Worm (Caenorhabditis elegans) whole organism, L2 larva: ENCODE data around the gene cdc-25.3.
A peak's percentile ranks its signal among the peaks of the same experiment; 100 is the strongest.

Experiments
- C34F6.9 ChIP-seq: fragments of 150-350 bp; optimal IDR thresholded peaks from 2 replicates; lab custom pipeline; 2014; ENCODE audit warnings: missing biosample characterization, missing genetic modification characterization
- F13H6.1 ChIP-seq: sonication (generic microtip); optimal IDR thresholded peaks from 2 replicates; lab custom pipeline; 2016; ENCODE audit warnings: missing genetic modification characterization, missing compliant biosample characterization
- R02D3.7 ChIP-seq: fragments of 150-350 bp; optimal IDR thresholded peaks from 2 replicates; lab custom pipeline; 2014; ENCODE audit warnings: missing biosample characterization, missing genetic modification characterization
- Y55F3AM.14 ChIP-seq: fragments of 200-800 bp; sonication (Bioruptor generic); optimal IDR thresholded peaks from 2 replicates; lab custom pipeline; 2018; ENCODE audit warnings: mild to moderate bottlenecking, missing genetic modification characterization, missing compliant biosample characterization
- ZK546.5 ChIP-seq: sonication (generic microtip); optimal IDR thresholded peaks from 2 replicates; lab custom pipeline; 2017; ENCODE audit warnings: missing biosample characterization, missing genetic modification characterization
- alr-1 ChIP-seq: fragments of 150-350 bp; optimal IDR thresholded peaks from 2 replicates; lab custom pipeline; 2014; ENCODE audit warnings: missing biosample characterization, missing genetic modification characterization
- aly-2 ChIP-seq: fragments of 150-350 bp; optimal IDR thresholded peaks from 2 replicates; lab custom pipeline; 2014; ENCODE audit warnings: missing biosample characterization, missing genetic modification characterization
- blmp-1 ChIP-seq: sonication (generic microtip); optimal IDR thresholded peaks from 2 replicates; lab custom pipeline; 2017; ENCODE audit warnings: missing genetic modification characterization, mild to moderate bottlenecking, missing compliant biosample characterization, antibody characterized with exemption, moderate library complexity; ENCODE audit not compliant: insufficient read depth
- ceh-82 ChIP-seq: fragments of 150-350 bp; optimal IDR thresholded peaks from 2 replicates; lab custom pipeline; 2014; ENCODE audit warnings: missing biosample characterization, missing genetic modification characterization
- crh-2 ChIP-seq: sonication (generic microtip); optimal IDR thresholded peaks from 2 replicates; lab custom pipeline; 2017; ENCODE audit warnings: missing biosample characterization, missing genetic modification characterization
- dmd-4 ChIP-seq: sonication (generic microtip); optimal IDR thresholded peaks from 2 replicates; lab custom pipeline; 2017; ENCODE audit warnings: missing biosample characterization, missing genetic modification characterization
- egl-27 ChIP-seq: sonication (generic microtip); optimal IDR thresholded peaks from 3 replicates; lab custom pipeline; 2017; ENCODE audit warnings: missing biosample characterization, missing genetic modification reagents, missing genetic modification characterization
- elt-1 ChIP-seq: fragments of 150-350 bp; optimal IDR thresholded peaks from 2 replicates; lab custom pipeline; 2014; ENCODE audit warnings: missing biosample characterization, missing genetic modification characterization
- elt-3 ChIP-seq: sonication (generic microtip); optimal IDR thresholded peaks from 2 replicates; lab custom pipeline; 2017; ENCODE audit warnings: missing biosample characterization, missing genetic modification characterization
- fos-1 ChIP-seq: fragments of 150-350 bp; optimal IDR thresholded peaks from 2 replicates; lab custom pipeline; 2014; ENCODE audit warnings: missing biosample characterization, missing genetic modification characterization
- gmeb-1 ChIP-seq: fragments of 150-350 bp; optimal IDR thresholded peaks from 2 replicates; lab custom pipeline; 2014; ENCODE audit warnings: missing biosample characterization, missing genetic modification characterization
- lin-11 ChIP-seq: fragments of 150-350 bp; sonication (generic microtip); optimal IDR thresholded peaks from 2 replicates; lab custom pipeline; 2014; ENCODE audit warnings: missing biosample characterization, missing genetic modification characterization, inconsistent platforms, mixed read lengths
- lin-13 ChIP-seq: fragments of 150-350 bp; optimal IDR thresholded peaks from 2 replicates; lab custom pipeline; 2014; ENCODE audit warnings: missing biosample characterization, missing genetic modification reagents, missing genetic modification characterization
- lin-39 ChIP-seq: fragments of 150-350 bp; optimal IDR thresholded peaks from 2 replicates; lab custom pipeline; 2014; ENCODE audit warnings: missing biosample characterization, missing genetic modification reagents, missing genetic modification characterization
- lsy-2 ChIP-seq, 2 experiments: fragments of 150-350 bp in 1 of 2; sonication (generic microtip) in 1 of 2; optimal IDR thresholded peaks; 2 replicates each; lab custom pipeline; 2014 to 2017; ENCODE audit warnings: missing biosample characterization in 2 of 2, missing genetic modification characterization in 2 of 2
- mab-5 ChIP-seq: fragments of 150-350 bp; optimal IDR thresholded peaks from 2 replicates; lab custom pipeline; 2014; ENCODE audit warnings: missing biosample characterization, missing genetic modification characterization
- mdl-1 ChIP-seq, 2 experiments: fragments of 150-350 bp in 1 of 2; sonication (generic microtip) in 1 of 2; optimal IDR thresholded peaks; 2 replicates each; lab custom pipeline; 2017; ENCODE audit warnings: missing biosample characterization in 2 of 2, missing genetic modification characterization in 2 of 2
- nhr-10 ChIP-seq: sonication (generic microtip); optimal IDR thresholded peaks from 2 replicates; lab custom pipeline; 2017; ENCODE audit warnings: missing biosample characterization, missing genetic modification characterization
- nhr-12 ChIP-seq: fragments of 150-350 bp; optimal IDR thresholded peaks from 2 replicates; lab custom pipeline; 2014; ENCODE audit warnings: missing biosample characterization, missing genetic modification characterization
- nhr-129 ChIP-seq: fragments of 150-350 bp; optimal IDR thresholded peaks from 2 replicates; lab custom pipeline; 2014; ENCODE audit warnings: missing biosample characterization, missing genetic modification characterization
- nhr-21 ChIP-seq: fragments of 150-350 bp; optimal IDR thresholded peaks from 2 replicates; lab custom pipeline; 2014; ENCODE audit warnings: missing biosample characterization, missing genetic modification characterization
- nhr-237 ChIP-seq: fragments of 150-350 bp; optimal IDR thresholded peaks from 2 replicates; lab custom pipeline; 2014; ENCODE audit warnings: missing biosample characterization, missing genetic modification characterization
- nhr-25 ChIP-seq: fragments of 150-350 bp; sonication (generic microtip); optimal IDR thresholded peaks from 3 replicates; lab custom pipeline; 2014; ENCODE audit warnings: missing biosample characterization, missing genetic modification characterization
- nhr-6 ChIP-seq: fragments of 150-350 bp; optimal IDR thresholded peaks from 2 replicates; lab custom pipeline; 2014; ENCODE audit warnings: missing biosample characterization, missing genetic modification characterization
- nhr-77 ChIP-seq: fragments of 150-350 bp; optimal IDR thresholded peaks from 2 replicates; lab custom pipeline; 2014; ENCODE audit warnings: missing biosample characterization, missing genetic modification characterization
- peb-1 ChIP-seq: fragments of 150-350 bp; optimal IDR thresholded peaks from 2 replicates; lab custom pipeline; 2014; ENCODE audit warnings: missing biosample characterization, missing genetic modification characterization
- sem-4 ChIP-seq: fragments of 150-350 bp; optimal IDR thresholded peaks from 2 replicates; lab custom pipeline; 2014; ENCODE audit warnings: missing biosample characterization, missing genetic modification reagents, missing genetic modification characterization
- skn-1 ChIP-seq: sonication (generic microtip); optimal IDR thresholded peaks from 2 replicates; lab custom pipeline; 2017; ENCODE audit warnings: missing biosample characterization, missing genetic modification characterization
- sma-3 ChIP-seq: sonication (generic microtip); optimal IDR thresholded peaks from 2 replicates; lab custom pipeline; 2016; ENCODE audit warnings: missing genetic modification reagents, missing genetic modification characterization, missing compliant biosample characterization
- sma-9 ChIP-seq, 2 experiments: fragments of 150-350 bp in 1 of 2; sonication (generic microtip) in 1 of 2; optimal IDR thresholded peaks; 2 replicates each; lab custom pipeline; 2014 to 2016; ENCODE audit warnings: missing genetic modification characterization in 2 of 2, mild to moderate bottlenecking in 1 of 2, missing biosample characterization in 1 of 2, missing compliant biosample characterization in 1 of 2, missing genetic modification reagents in 1 of 2, moderate library complexity in 1 of 2
- snpc-4 ChIP-seq: fragments of 150-350 bp; optimal IDR thresholded peaks from 2 replicates; lab custom pipeline; 2014; ENCODE audit warnings: missing biosample characterization, missing genetic modification characterization
- unc-39 ChIP-seq: fragments of 150-350 bp; optimal IDR thresholded peaks from 2 replicates; lab custom pipeline; 2014; ENCODE audit warnings: missing biosample characterization, missing genetic modification characterization
- unc-55 ChIP-seq: fragments of 150-350 bp; sonication (generic microtip); optimal IDR thresholded peaks from 3 replicates; lab custom pipeline; 2014; ENCODE audit warnings: missing biosample characterization, missing genetic modification reagents, missing genetic modification characterization
- zag-1 ChIP-seq: fragments of 150-350 bp; optimal IDR thresholded peaks from 2 replicates; lab custom pipeline; 2014; ENCODE audit warnings: missing biosample characterization, missing genetic modification characterization
- ztf-11 ChIP-seq: sonication (generic microtip); optimal IDR thresholded peaks from 2 replicates; lab custom pipeline; 2017; ENCODE audit warnings: missing biosample characterization, missing genetic modification characterization
- ztf-4 ChIP-seq: fragments of 150-350 bp; optimal IDR thresholded peaks from 2 replicates; lab custom pipeline; 2014; ENCODE audit warnings: missing biosample characterization, missing genetic modification characterization

Gene cdc-25.3

ce11 chrIII:8887184-8887801 lies 30.4 kb downstream of the cdc-25.3 start, which contains the start of gene famh-136:
TSS of gene famh-136 (plus strand) at chrIII:8887751.
- TF ChIP-seq unc-39 (no peak), sma-3 (peak; percentile 87), nhr-10 (tag; lab: Kevin White, UChicago) (no peak), nhr-25 (peak; percentile 77), nhr-237 (tag; lab: Kevin White, UChicago) (no peak), lin-13 (GFP tag; lab: Kevin White, UChicago) (peak; percentile 81), nhr-21 (tag; lab: Kevin White, UChicago) (peak; percentile 76), ztf-11 (tag; lab: Kevin White, UChicago) (no peak), sma-9 (GFP tag; optimal IDR thresholded peaks at IDR 0.05; lab: Kevin White, UChicago) (peak; percentile 77), sma-9 (tag; optimal IDR thresholded peaks at IDR 0.05; lab: Kevin White, UChicago) (no peak), fos-1 (peak; percentile 87), zag-1 (tag; lab: Kevin White, UChicago) (peak; percentile 4), R02D3.7 (tag; lab: Kevin White, UChicago) (no peak), ceh-82 (tag; lab: Kevin White, UChicago) (peak; percentile 39), C34F6.9 (tag; lab: Kevin White, UChicago) (peak; percentile 95), gmeb-1 (peak; percentile 91), lin-39 (tag; lab: Kevin White, UChicago) (no peak), egl-27 (tag; lab: Kevin White, UChicago) (peak; percentile 11), lin-11 (tag; lab: Kevin White, UChicago) (no peak), ZK546.5 (tag; lab: Kevin White, UChicago) (no peak), mdl-1 (tag; optimal IDR thresholded peaks at IDR 0.05; lab: Kevin White, UChicago) (peak in 1 of 2 experiments; percentile 5), Y55F3AM.14 (GFP tag; lab: Kevin White, UChicago) (peak; percentile 90), nhr-6 (tag; lab: Kevin White, UChicago) (peak; percentile 72), aly-2 (tag; lab: Kevin White, UChicago) (no peak), peb-1 (tag; lab: Kevin White, UChicago) (no peak), nhr-129 (peak; percentile 88), F13H6.1 (tag; lab: Kevin White, UChicago) (peak; percentile 66), blmp-1 (tag; lab: Kevin White, UChicago) (peak; percentile 13), unc-55 (GFP tag; lab: Kevin White, UChicago) (peak; percentile 80), alr-1 (no peak), nhr-77 (peak; percentile 34), mab-5 (tag; lab: Kevin White, UChicago) (peak; percentile 69), elt-1 (tag; lab: Kevin White, UChicago) (no peak), dmd-4 (tag; lab: Kevin White, UChicago) (no peak), elt-3 (tag; lab: Kevin White, UChicago) (no peak), lsy-2 (tag; optimal IDR thresholded peaks at IDR 0.05; lab: Kevin White, UChicago) (peak; percentile 81 to 96), ztf-4 (peak; percentile 66), snpc-4 (peak; percentile 19), sem-4 (peak; percentile 85), crh-2 (peak; percentile 91), skn-1 (tag; lab: Kevin White, UChicago) (peak; percentile 33)

- TF ChIP-seq nhr-129 = peak; percentile 43
- peak; percentile 22 for TF ChIP-seq F13H6.1 (tag; lab: Kevin White, UChicago)
- TF ChIP-seq crh-2 = peak; percentile 34
- TF ChIP-seq nhr-12 (tag; lab: Kevin White, UChicago) = no peak
- peak; percentile 64 for TF ChIP-seq unc-55 (GFP tag; lab: Kevin White, UChicago)
- no peak for TF ChIP-seq gmeb-1
- peak; percentile 59 for TF ChIP-seq C34F6.9 (tag; lab: Kevin White, UChicago)
- TF ChIP-seq zag-1 (tag; lab: Kevin White, UChicago) = peak; percentile 27
- peak; percentile 35 for TF ChIP-seq egl-27 (tag; lab: Kevin White, UChicago)
- TF ChIP-seq nhr-10 (tag; lab: Kevin White, UChicago) = no peak
- TF ChIP-seq ztf-4 = no peak
- peak in 1 of 2 experiments; percentile 57 for TF ChIP-seq lsy-2 (tag; optimal IDR thresholded peaks at IDR 0.05; lab: Kevin White, UChicago)
Measured at ce11 chrIII:8886309-8886708, 31.4 kb downstream of the cdc-25.3 start.
